Worm (Caenorhabditis elegans): Measurements from ENCODE around the gene pcca-1.
"Not testable (repeated sequence)": the region's sequence is repeated elsewhere in the genome, so short reads cannot be mapped to it uniquely, and the experiment has no call there.

Gene pcca-1

ce11 chrX:7670655-7671054, 9.9 kb upstream of the pcca-1 start, which contains the start of gene F27D9.7:
Gene F27D9.7, minus strand, starts transcription at chrX:7670755.
- TF ChIP-seq nhr-80 (tag; optimal IDR thresholded peaks at IDR 0.05) (no peak), attf-6 (GFP tag; IDR thresholded peaks at IDR 0.05) (no peak), mxl-1 (tag; optimal IDR thresholded peaks at IDR 0.05) (no peak), Y53F4B.3 (GFP tag; IDR thresholded peaks at IDR 0.05) (no peak), hmg-20 (GFP tag; IDR thresholded peaks at IDR 0.05) (no peak), ztf-26 (tag; optimal IDR thresholded peaks at IDR 0.05) (no peak), ztf-28 (GFP tag; IDR thresholded peaks at IDR 0.05) (no peak), pbrm-1 (GFP tag; IDR thresholded peaks at IDR 0.05) (no peak), ztf-18 (tag; optimal IDR thresholded peaks at IDR 0.05) (no peak), attf-3 (GFP tag; conservative IDR thresholded peaks at IDR 0.05) (no peak), pha-4 (tag; optimal IDR thresholded peaks at IDR 0.05) (no peak), dpl-1 (GFP tag; optimal IDR thresholded peaks at IDR 0.05) (no peak), cebp-2 (GFP tag; IDR thresholded peaks at IDR 0.05) (no peak), nhr-27 (tag; optimal IDR thresholded peaks at IDR 0.05) (no peak), snpc-3.4 (tag; optimal IDR thresholded peaks at IDR 0.05) (no peak), madf-6 (GFP tag; IDR thresholded peaks at IDR 0.05) (no peak), gei-17 (GFP tag; optimal IDR thresholded peaks at IDR 0.05) (no peak), athp-1 (tag; optimal IDR thresholded peaks at IDR 0.05) (no peak), xnd-1 (tag; optimal IDR thresholded peaks at IDR 0.05) (no peak)

- TF ChIP-seq nhr-80 (tag; optimal IDR thresholded peaks at IDR 0.05) (peak; percentile 37), nhr-27 (tag; optimal IDR thresholded peaks at IDR 0.05) (no peak)
Measured at ce11 chrX:7667394-7668089, 6.8 kb upstream of the pcca-1 start, which contains the start of gene F27D9.13. Gene F27D9.13, minus strand, starts transcription at chrX:7667444.

ce11 chrX:7665401-7665800, 4.6 kb upstream of the pcca-1 start:
- TF ChIP-seq zfh-2 (GFP tag; conservative IDR thresholded peaks at IDR 0.05) (no peak), nfya-2 (GFP tag; IDR thresholded peaks at IDR 0.05) (no peak), snpc-4 (GFP tag; optimal IDR thresholded peaks at IDR 0.05) (no peak), snpc-4 (tag; optimal IDR thresholded peaks at IDR 0.05) (no peak), D2030.7 (GFP tag; IDR thresholded peaks at IDR 0.05) (no peak), attf-3 (GFP tag; conservative IDR thresholded peaks at IDR 0.05) (no peak), efl-1 (GFP tag; optimal IDR thresholded peaks at IDR 0.05) (no peak), hmg-1.2 (GFP tag; IDR thresholded peaks at IDR 0.05) (no peak), tlf-1 (GFP tag; optimal IDR thresholded peaks at IDR 0.05) (no peak), Y67H2A.10 (GFP tag; conservative IDR thresholded peaks at IDR 0.05) (no peak), F57A8.1 (GFP tag; optimal IDR thresholded peaks at IDR 0.05) (no peak)

ce11 chrX:7664819-7665218, 4.0 kb upstream of the pcca-1 start, which contains the start of gene dhs-29:
Gene dhs-29, minus strand, starts transcription at chrX:7664919.
- TF ChIP-seq tbx-9 (tag; optimal IDR thresholded peaks at IDR 0.05; ENCODE audit: borderline replicate concordance); ekl-4 (GFP tag; IDR thresholded peaks at IDR 0.05); nhr-90 (tag; optimal IDR thresholded peaks at IDR 0.05): not testable (repeated sequence)

- TF ChIP-seq zim-3 (tag; optimal IDR thresholded peaks at IDR 0.05) (no peak), atf-7 (tag; optimal IDR thresholded peaks at IDR 0.05) (no peak), ZK185.1 (tag; optimal IDR thresholded peaks at IDR 0.05; ENCODE audit: poor library complexity, severe bottlenecking) (no peak), snpc-1.3 (tag; optimal IDR thresholded peaks at IDR 0.05; ENCODE audit: insufficient read depth) (no peak), gei-17 (GFP tag; optimal IDR thresholded peaks at IDR 0.05) (no peak), pha-4 (tag; optimal IDR thresholded peaks at IDR 0.05) (no peak), egl-18 (GFP tag; IDR thresholded peaks at IDR 0.05) (no peak), ccch-3 (GFP tag; optimal IDR thresholded peaks at IDR 0.05) (no peak), F52B5.7 (tag; optimal IDR thresholded peaks at IDR 0.05) (no peak), ets-4 (GFP tag; optimal IDR thresholded peaks at IDR 0.05) (no peak), ztf-22 (GFP tag; optimal IDR thresholded peaks at IDR 0.05) (no peak), mel-28 (tag; optimal IDR thresholded peaks at IDR 0.05; ENCODE audit: borderline replicate concordance) (no peak), tbx-9 (tag; optimal IDR thresholded peaks at IDR 0.05; ENCODE audit: borderline replicate concordance) (no peak), F37B4.10 (GFP tag; IDR thresholded peaks at IDR 0.05) (no peak)
Measured at ce11 chrX:7664419-7664818, 3.6 kb upstream of the pcca-1 start.
